Fruit fly (Drosophila melanogaster): ENCODE results near the gene Vps8.

Vps8 gene

DNA sequence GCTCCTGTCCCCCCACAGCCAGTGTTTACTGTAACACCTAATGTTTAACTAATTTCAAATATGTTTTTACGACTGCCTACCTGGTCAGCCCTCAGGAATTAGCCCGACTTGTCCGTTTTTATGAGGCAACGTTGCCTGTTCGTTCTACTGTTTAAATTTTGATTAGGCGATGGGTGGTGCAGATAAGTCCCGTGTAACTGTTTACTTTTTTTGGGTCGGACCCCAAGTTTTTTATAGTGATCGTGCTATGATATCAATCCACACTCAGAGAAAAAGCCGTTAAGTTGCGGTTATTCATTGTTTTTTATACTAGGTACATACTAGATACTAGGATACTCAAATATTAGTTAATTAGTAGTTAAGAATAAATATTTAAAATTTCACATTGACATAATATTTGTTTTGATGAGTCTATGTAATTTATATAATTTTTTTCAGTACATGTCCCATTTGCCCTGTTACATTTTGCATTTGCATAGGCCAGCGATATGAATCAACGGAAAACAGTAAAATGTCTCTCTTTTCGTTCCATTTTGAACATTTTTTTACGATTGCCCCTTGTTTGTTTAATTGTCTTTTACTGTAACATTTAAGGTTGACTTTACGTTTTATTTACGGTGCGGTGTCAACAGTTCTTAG, 27.3 kb downstream of the Vps8 start:
- no peak for TF ChIP-seq CTCF (optimal IDR thresholded peaks at IDR 0.05)
- TF ChIP-seq CG8478 (optimal IDR thresholded peaks at IDR 0.05) = no peak

dm6 chr3L:6462199-6462598, 32.9 kb downstream of the Vps8 start:
- TF ChIP-seq CG8478 (optimal IDR thresholded peaks at IDR 0.05) (no peak), CTCF (optimal IDR thresholded peaks at IDR 0.05) (no peak)

dm6 chr3L:6458725-6459124, 36.4 kb downstream of the Vps8 start:
- TF ChIP-seq CG8478 (optimal IDR thresholded peaks at IDR 0.05) (no peak), CTCF (optimal IDR thresholded peaks at IDR 0.05) (no peak)

- TF ChIP-seq CTCF (optimal IDR thresholded peaks at IDR 0.05) = no peak
- TF ChIP-seq CG8478 (optimal IDR thresholded peaks at IDR 0.05) = no peak
Measured at dm6 chr3L:6457891-6458290, 37.2 kb downstream of the Vps8 start.

DNA sequence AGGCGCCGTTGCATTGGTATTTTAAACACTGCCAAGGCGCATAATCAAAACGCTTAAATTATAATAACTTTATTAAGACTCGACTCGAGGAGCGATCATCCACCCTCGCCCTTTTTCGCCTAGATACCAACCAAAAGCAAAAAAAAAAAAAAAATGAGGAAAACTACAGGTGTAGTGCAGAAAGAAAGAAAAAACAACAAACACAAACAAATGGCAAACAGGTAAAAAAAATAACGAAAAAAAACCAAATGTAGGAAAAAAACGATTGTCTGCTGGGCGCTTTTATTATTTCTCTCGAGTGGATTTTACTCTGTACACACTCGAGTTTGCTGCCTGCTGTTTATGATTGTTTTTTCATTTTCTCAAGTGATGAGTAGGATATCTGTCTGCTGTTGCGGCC, 37.9 kb downstream of the Vps8 start:
- no peak for TF ChIP-seq CTCF (optimal IDR thresholded peaks at IDR 0.05)
- TF ChIP-seq CG8478 (optimal IDR thresholded peaks at IDR 0.05) = no peak

- TF ChIP-seq CTCF (optimal IDR thresholded peaks at IDR 0.05) = no peak
- no peak for TF ChIP-seq CG8478 (optimal IDR thresholded peaks at IDR 0.05)
Measured at dm6 chr3L:6455383-6455782, 39.7 kb downstream of the Vps8 start.

dm6 chr3L:6453482-6453881, 41.6 kb downstream of the Vps8 start:
- TF ChIP-seq CG8478 (optimal IDR thresholded peaks at IDR 0.05) = no peak
- TF ChIP-seq CTCF (optimal IDR thresholded peaks at IDR 0.05) = no peak

DNA sequence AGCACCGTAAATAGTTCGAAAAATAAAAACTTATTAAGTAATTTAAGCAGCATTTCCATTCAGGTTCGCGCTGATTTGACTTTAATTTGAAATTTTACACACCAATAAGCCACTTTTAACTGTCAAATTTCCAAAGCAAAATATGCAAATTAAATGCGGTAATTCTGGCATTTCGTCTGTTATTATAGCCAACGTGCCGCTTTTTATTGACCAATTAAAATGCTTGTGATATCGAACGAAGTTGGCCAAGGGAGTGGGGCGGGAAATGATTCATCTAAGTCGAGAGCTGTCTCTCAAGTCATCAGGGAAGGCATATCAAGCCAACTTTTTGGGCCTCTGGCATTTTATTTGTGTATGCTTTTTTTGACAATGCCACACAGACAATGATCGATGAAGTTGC, 42.8 kb downstream of the Vps8 start:
- no peak for TF ChIP-seq CTCF (optimal IDR thresholded peaks at IDR 0.05)
- no peak for TF ChIP-seq CG8478 (optimal IDR thresholded peaks at IDR 0.05)

dm6 chr3L:6451572-6451971, 43.5 kb downstream of the Vps8 start:
- TF ChIP-seq CG8478 (optimal IDR thresholded peaks at IDR 0.05) = no peak
- no peak for TF ChIP-seq CTCF (optimal IDR thresholded peaks at IDR 0.05)

DNA sequence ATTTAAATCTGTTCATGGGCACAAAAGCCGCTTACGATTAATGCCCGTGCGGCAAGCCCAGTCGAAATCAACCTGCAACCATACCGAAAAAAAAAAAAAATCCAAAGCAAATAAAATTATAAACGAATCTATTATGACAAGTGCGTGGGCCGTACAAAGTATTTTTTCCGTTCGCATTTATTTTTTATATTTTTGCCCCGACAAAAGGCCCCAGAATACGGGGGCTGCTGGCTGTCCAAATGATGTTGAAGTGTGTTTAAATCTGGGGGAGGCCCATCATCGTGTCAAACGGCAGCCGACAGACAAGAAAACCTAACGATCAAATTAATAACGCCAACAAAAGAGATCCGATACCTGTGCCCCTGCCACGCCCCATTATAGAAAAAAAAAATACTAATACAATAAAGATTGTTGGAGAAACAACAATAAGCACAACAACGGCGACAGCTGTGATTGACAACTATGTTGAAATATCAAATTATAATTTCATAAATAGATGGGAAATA, 45.9 kb downstream of the Vps8 start:
- TF ChIP-seq CTCF (optimal IDR thresholded peaks at IDR 0.05) (no peak), CG8478 (optimal IDR thresholded peaks at IDR 0.05) (no peak)

DNA sequence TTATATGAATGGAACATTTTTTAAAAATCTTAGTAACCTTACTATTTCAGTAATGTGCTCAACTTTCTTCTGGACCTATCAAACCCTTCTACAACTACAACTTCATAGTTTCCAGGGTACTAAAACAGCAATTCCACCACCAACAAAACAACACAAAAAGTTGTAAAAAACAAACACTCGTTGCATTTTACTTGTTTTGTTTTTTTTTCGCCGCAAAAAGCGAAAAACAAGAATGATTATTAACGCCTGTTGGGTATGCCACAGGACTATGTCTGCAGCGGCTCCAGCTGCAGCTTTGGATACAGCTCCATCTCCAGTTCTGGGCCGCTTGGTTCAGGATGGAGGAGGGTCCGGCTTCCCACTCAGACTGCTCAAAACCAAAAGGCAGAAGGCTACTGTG, 47.4 kb downstream of the Vps8 start:
- TF ChIP-seq CTCF (optimal IDR thresholded peaks at IDR 0.05) (no peak), CG8478 (optimal IDR thresholded peaks at IDR 0.05) (no peak)

dm6 chr3L:6447203-6447602, 47.9 kb downstream of the Vps8 start:
- TF ChIP-seq CTCF (optimal IDR thresholded peaks at IDR 0.05) = no peak
- no peak for TF ChIP-seq CG8478 (optimal IDR thresholded peaks at IDR 0.05)

dm6 chr3L:6446553-6446952, 48.5 kb downstream of the Vps8 start:
- no peak for TF ChIP-seq CTCF (optimal IDR thresholded peaks at IDR 0.05)
- no peak for TF ChIP-seq CG8478 (optimal IDR thresholded peaks at IDR 0.05)

DNA sequence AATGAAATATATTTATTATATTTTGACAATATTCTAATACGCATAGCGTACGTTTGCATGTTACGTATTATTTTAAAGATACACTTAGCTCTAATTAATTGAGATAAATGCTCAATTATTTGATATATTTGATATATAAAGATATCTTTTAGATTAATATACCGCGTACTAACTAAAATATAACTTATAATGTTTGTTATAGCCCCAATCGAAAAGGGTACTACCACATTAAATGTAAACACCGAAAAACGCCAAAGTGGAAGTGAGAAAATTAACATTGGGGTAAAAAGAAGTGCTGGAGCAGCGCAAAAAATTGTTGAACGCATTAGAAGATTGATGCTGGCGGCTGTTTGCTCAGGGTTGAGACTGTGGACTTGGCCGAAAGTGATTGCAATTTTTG, 51.9 kb downstream of the Vps8 start:
- TF ChIP-seq CG8478 (optimal IDR thresholded peaks at IDR 0.05) (no peak), CTCF (optimal IDR thresholded peaks at IDR 0.05) (no peak)

All from S2 (cell line).